Worm (Caenorhabditis elegans): ENCODE measurements around the gene unc-32.

The unc-32 gene

DNA sequence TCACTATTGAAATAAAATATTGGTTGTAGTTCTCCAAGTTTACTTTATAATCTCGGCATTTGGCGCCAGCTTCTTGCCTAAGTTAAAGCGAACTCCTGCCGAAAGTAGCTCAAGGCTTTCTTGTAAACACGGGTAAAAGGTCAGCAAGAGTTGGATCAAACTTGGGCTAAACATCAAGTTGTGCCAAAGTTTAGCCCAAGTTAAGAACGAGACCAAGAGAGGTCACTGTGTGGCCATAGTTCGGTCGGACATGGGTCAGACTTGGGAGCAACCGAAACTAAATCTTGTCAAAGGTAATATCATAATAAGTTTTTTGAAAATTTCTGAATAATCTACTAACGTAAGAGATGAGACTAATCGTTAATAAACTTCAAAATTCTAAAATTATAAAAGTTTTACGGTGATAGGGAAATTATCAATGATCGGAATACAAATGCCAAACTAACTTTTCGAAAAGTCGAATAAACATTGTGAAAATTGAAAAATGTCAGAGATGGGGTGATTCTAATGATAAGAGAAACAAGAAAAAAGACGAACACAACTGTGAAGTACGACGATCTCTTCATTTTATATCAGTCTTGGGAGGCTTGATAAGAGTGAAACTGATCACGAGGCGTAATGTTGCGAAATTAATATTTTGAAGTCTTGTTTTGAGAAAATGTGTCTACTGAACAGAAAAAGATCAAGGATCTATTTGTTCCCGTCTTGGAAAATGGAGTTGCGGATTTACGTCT is 37.3 kb upstream of the unc-32 start:
- no peak for TF ChIP-seq nhr-237 (tag; optimal IDR thresholded peaks at IDR 0.05)
- no peak for TF ChIP-seq unc-62 (GFP tag; optimal IDR thresholded peaks at IDR 0.05)
- TF ChIP-seq skn-1 (tag; optimal IDR thresholded peaks at IDR 0.05) = no peak
- no peak for TF ChIP-seq egl-5 (tag; optimal IDR thresholded peaks at IDR 0.05)
- no peak for TF ChIP-seq eor-1 (tag; optimal IDR thresholded peaks at IDR 0.05)
- no peak for TF ChIP-seq tbx-2 (tag; optimal IDR thresholded peaks at IDR 0.05)
- TF ChIP-seq ceh-28 (tag; optimal IDR thresholded peaks at IDR 0.05) = peak; percentile 51
- TF ChIP-seq nhr-12 (tag; optimal IDR thresholded peaks at IDR 0.05) = no peak
- TF ChIP-seq elt-2 (tag; optimal IDR thresholded peaks at IDR 0.05) = peak; percentile 88
- TF ChIP-seq pha-4 (tag; optimal IDR thresholded peaks at IDR 0.05) = peak; percentile 63
- no peak for TF ChIP-seq fkh-2 (tag; optimal IDR thresholded peaks at IDR 0.05)
- no peak for TF ChIP-seq fos-1 (tag; optimal IDR thresholded peaks at IDR 0.05)
- TF ChIP-seq elt-3 (tag; optimal IDR thresholded peaks at IDR 0.05) = peak in 1 of 3 experiments; percentile 73
- no peak for TF ChIP-seq lin-39 (tag; optimal IDR thresholded peaks at IDR 0.05)
- TF ChIP-seq snpc-4 (tag; optimal IDR thresholded peaks at IDR 0.05) = no peak
- no peak for TF ChIP-seq sea-2 (GFP tag; optimal IDR thresholded peaks at IDR 0.05)
- TF ChIP-seq ceh-82 (tag; optimal IDR thresholded peaks at IDR 0.05) = no peak
- TF ChIP-seq ztf-4 (tag; optimal IDR thresholded peaks at IDR 0.05) = no peak
- TF ChIP-seq jun-1 (tag; optimal IDR thresholded peaks at IDR 0.05) = peak; percentile 65
- TF ChIP-seq fkh-10 (GFP tag; optimal IDR thresholded peaks at IDR 0.05) = no peak
- TF ChIP-seq unc-39 (tag; optimal IDR thresholded peaks at IDR 0.05) = no peak
- peak; percentile 22 for TF ChIP-seq nhr-43 (tag; optimal IDR thresholded peaks at IDR 0.05; ENCODE audit: poor library complexity, severe bottlenecking)
- no peak for TF ChIP-seq lsy-12 (tag; optimal IDR thresholded peaks at IDR 0.05)
- TF ChIP-seq nhr-25 (tag; optimal IDR thresholded peaks at IDR 0.05) = peak; percentile 45
- peak; percentile 94 for TF ChIP-seq pqm-1 (tag; optimal IDR thresholded peaks at IDR 0.05)
- peak; percentile 67 for TF ChIP-seq nhr-23 (tag; optimal IDR thresholded peaks at IDR 0.05)
- TF ChIP-seq daf-12 (tag; optimal IDR thresholded peaks at IDR 0.05) = no peak
- no peak for TF ChIP-seq zag-1 (tag; optimal IDR thresholded peaks at IDR 0.05)
- TF ChIP-seq nfya-1 (tag; optimal IDR thresholded peaks at IDR 0.05; ENCODE audit: insufficient read depth) = peak; percentile 27
- TF ChIP-seq ama-1 (optimal IDR thresholded peaks at IDR 0.05) = peak; percentile 14
- TF ChIP-seq nhr-77 (tag; optimal IDR thresholded peaks at IDR 0.05) = no peak
- TF ChIP-seq ceh-9 (tag; optimal IDR thresholded peaks at IDR 0.05) = no peak
- no peak for TF ChIP-seq nhr-28 (tag; optimal IDR thresholded peaks at IDR 0.05)
- no peak for TF ChIP-seq ZK546.5 (tag; optimal IDR thresholded peaks at IDR 0.05)

ce11 chrIII:8869663-8870062 is 35.8 kb upstream of the unc-32 start:
- TF ChIP-seq pqm-1 (tag; optimal IDR thresholded peaks at IDR 0.05) (no peak), R02D3.7 (tag; optimal IDR thresholded peaks at IDR 0.05) (no peak), ceh-9 (tag; optimal IDR thresholded peaks at IDR 0.05) (no peak), egl-5 (tag; optimal IDR thresholded peaks at IDR 0.05) (no peak), ztf-4 (tag; optimal IDR thresholded peaks at IDR 0.05) (no peak)

ce11 chrIII:8873045-8873457 is 32.4 kb upstream of the unc-32 start:
- TF ChIP-seq hmg-11 (tag; optimal IDR thresholded peaks at IDR 0.05) (peak; percentile 9), lin-15B (tag; optimal IDR thresholded peaks at IDR 0.05) (no peak), egl-5 (tag; optimal IDR thresholded peaks at IDR 0.05) (peak; percentile 11), ztf-4 (tag; optimal IDR thresholded peaks at IDR 0.05) (no peak), lsy-12 (tag; optimal IDR thresholded peaks at IDR 0.05) (no peak), zag-1 (tag; optimal IDR thresholded peaks at IDR 0.05) (no peak), nhr-67 (tag; optimal IDR thresholded peaks at IDR 0.05) (no peak), unc-39 (tag; optimal IDR thresholded peaks at IDR 0.05) (no peak), nhr-77 (tag; optimal IDR thresholded peaks at IDR 0.05) (no peak), nfya-1 (tag; optimal IDR thresholded peaks at IDR 0.05; ENCODE audit: insufficient read depth) (peak; percentile 52), nhr-237 (tag; optimal IDR thresholded peaks at IDR 0.05) (no peak), fkh-10 (GFP tag; optimal IDR thresholded peaks at IDR 0.05) (no peak), lin-39 (tag; optimal IDR thresholded peaks at IDR 0.05) (peak; percentile 56)
